Fruit fly (Drosophila melanogaster) whole organism, embryonic: ENCODE data around the gene hng2.

ENCODE experiments used
- ATbp ChIP-seq: fragments of 200-800 bp; sonication (Bioruptor generic); optimal IDR thresholded peaks from 2 replicates; lab custom pipeline; 2017; ENCODE audit warnings: missing biosample characterization, mild to moderate bottlenecking, missing genetic modification characterization, missing genetic modification reagents
- Bgb ChIP-seq: fragments of 200-800 bp; sonication (Bioruptor generic); IDR thresholded peaks from 2 replicates; pipeline ENCODE4 v1.3.6; 2022; ENCODE audit warnings: missing biosample characterization, missing genetic modification characterization; ENCODE audit not compliant: partially characterized antibody
- CG10959 ChIP-seq: fragments of 200-800 bp; sonication (Bioruptor generic); IDR thresholded peaks from 2 replicates; pipeline ENCODE4 v1.3.6; 2022; ENCODE audit warnings: missing biosample characterization, missing genetic modification characterization
- CG11560 ChIP-seq: fragments of 200-800 bp; sonication (Bioruptor generic); IDR thresholded peaks from 3 replicates; pipeline ENCODE4 v1.3.6; 2022; ENCODE audit warnings: missing biosample characterization, missing genetic modification characterization
- CG11723 ChIP-seq: fragments of 200-800 bp; sonication (Bioruptor generic); optimal IDR thresholded peaks from 2 replicates; lab custom pipeline; 2017; ENCODE audit warnings: missing biosample characterization, mild to moderate bottlenecking, missing genetic modification characterization
- CG12391 ChIP-seq: fragments of 200-800 bp; sonication (Bioruptor generic); optimal IDR thresholded peaks from 3 replicates; lab custom pipeline; 2018; ENCODE audit warnings: missing biosample characterization, mild to moderate bottlenecking, missing genetic modification characterization, moderate library complexity
- CG13123 ChIP-seq: fragments of 200-800 bp; sonication (Bioruptor generic); optimal IDR thresholded peaks from 2 replicates; lab custom pipeline; 2016; ENCODE audit warnings: missing biosample characterization, missing genetic modification characterization
- CG14667 ChIP-seq: fragments of 200-800 bp; sonication (Bioruptor generic); IDR thresholded peaks from 2 replicates; pipeline ENCODE4 v1.3.6; 2022; ENCODE audit warnings: missing biosample characterization, missing genetic modification characterization
- CG1603 ChIP-seq: fragments of 200-800 bp; sonication (Bioruptor generic); optimal IDR thresholded peaks from 2 replicates; lab custom pipeline; 2019; ENCODE audit warnings: missing biosample characterization, mild to moderate bottlenecking, missing genetic modification characterization, moderate library complexity
- CG16813 ChIP-seq: fragments of 200-800 bp; sonication (Bioruptor generic); IDR thresholded peaks from 3 replicates; pipeline ENCODE4 v1.3.6; 2022; ENCODE audit warnings: missing biosample characterization, missing genetic modification characterization; ENCODE audit not compliant: partially characterized antibody
- CG18262 ChIP-seq: fragments of 200-800 bp; optimal IDR thresholded peaks from 3 replicates; lab custom pipeline; 2019; ENCODE audit warnings: missing biosample characterization, mild to moderate bottlenecking, missing genetic modification characterization, moderate library complexity
- CG18764 ChIP-seq: fragments of 200-800 bp; sonication (Bioruptor generic); optimal IDR thresholded peaks from 3 replicates; lab custom pipeline; 2016; ENCODE audit warnings: missing biosample characterization, missing genetic modification characterization
- CG2199 ChIP-seq: fragments of 200-800 bp; sonication (Bioruptor generic); IDR thresholded peaks from 3 replicates; pipeline ENCODE4 v1.3.6; 2022; ENCODE audit warnings: missing biosample characterization, missing genetic modification characterization
- CG34224 ChIP-seq: fragments of 200-800 bp; sonication (Bioruptor generic); IDR thresholded peaks from 3 replicates; pipeline ENCODE4 v1.3.6; 2022; ENCODE audit warnings: missing biosample characterization, missing genetic modification characterization; ENCODE audit not compliant: partially characterized antibody
- CG34376 ChIP-seq: fragments of 200-800 bp; sonication (Bioruptor generic); optimal IDR thresholded peaks from 2 replicates; lab custom pipeline; 2018; ENCODE audit warnings: missing biosample characterization, mild to moderate bottlenecking, missing genetic modification characterization
- CG4854 ChIP-seq: fragments of 200-800 bp; sonication (Bioruptor generic); optimal IDR thresholded peaks from 2 replicates; lab custom pipeline; 2016; ENCODE audit warnings: missing biosample characterization, missing genetic modification characterization, inconsistent platforms
- CG7928 ChIP-seq: fragments of 200-800 bp; sonication (Bioruptor generic); optimal IDR thresholded peaks from 2 replicates; lab custom pipeline; 2017; ENCODE audit warnings: missing biosample characterization, mild to moderate bottlenecking, missing genetic modification characterization
- CG8924 ChIP-seq: fragments of 200-800 bp; optimal IDR thresholded peaks from 3 replicates; lab custom pipeline; 2019; ENCODE audit warnings: missing biosample characterization, mild to moderate bottlenecking, missing genetic modification characterization, moderate library complexity
- CG9215 ChIP-seq: fragments of 200-800 bp; sonication (Bioruptor generic); IDR thresholded peaks from 2 replicates; pipeline ENCODE4 v1.3.6; 2022; ENCODE audit warnings: missing biosample characterization, missing genetic modification characterization
- D19B ChIP-seq: fragments of 200-800 bp; sonication (Bioruptor generic); optimal IDR thresholded peaks from 2 replicates; lab custom pipeline; 2017; ENCODE audit warnings: missing biosample characterization, mild to moderate bottlenecking, missing genetic modification characterization
- Dip3 ChIP-seq: fragments of 200-800 bp; sonication (Bioruptor generic); optimal IDR thresholded peaks from 3 replicates; lab custom pipeline; 2016; ENCODE audit warnings: missing biosample characterization, missing genetic modification characterization
- Doc3 ChIP-seq: fragments of 200-800 bp; sonication (Bioruptor generic); IDR thresholded peaks from 3 replicates; pipeline ENCODE4 v1.3.6; 2022; ENCODE audit warnings: missing biosample characterization, missing genetic modification characterization; ENCODE audit not compliant: partially characterized antibody
- Ets97D ChIP-seq: fragments of 200-800 bp; sonication (Bioruptor generic); optimal IDR thresholded peaks from 3 replicates; lab custom pipeline; 2016; ENCODE audit warnings: missing biosample characterization, missing genetic modification characterization
- Fer3 ChIP-seq: fragments of 200-800 bp; sonication (Bioruptor generic); optimal IDR thresholded peaks from 2 replicates; lab custom pipeline; 2018; ENCODE audit warnings: missing biosample characterization, mild to moderate bottlenecking, missing genetic modification characterization, moderate library complexity
- Gsc ChIP-seq: fragments of 200-800 bp; sonication (Bioruptor generic); IDR thresholded peaks from 2 replicates; pipeline ENCODE4 v1.3.6; 2022; ENCODE audit warnings: missing biosample characterization, missing genetic modification characterization
- Hey ChIP-seq: fragments of 200-800 bp; sonication (Bioruptor generic); optimal IDR thresholded peaks from 3 replicates; lab custom pipeline; 2018; ENCODE audit warnings: missing biosample characterization, mild to moderate bottlenecking, missing genetic modification characterization
- Med ChIP-seq: fragments of 200-800 bp; sonication (Bioruptor generic); peaks from one replicate; lab custom pipeline; 2016; ENCODE audit warnings: missing biosample characterization, missing genetic modification characterization, mild to moderate bottlenecking, inconsistent platforms, moderate library complexity
- NK7.1 ChIP-seq: fragments of 200-800 bp; sonication (Bioruptor generic); optimal IDR thresholded peaks from 3 replicates; lab custom pipeline; 2016; ENCODE audit warnings: missing biosample characterization, missing genetic modification characterization
- PHDP ChIP-seq: fragments of 200-800 bp; sonication (Bioruptor generic); optimal IDR thresholded peaks from 3 replicates; lab custom pipeline; 2018; ENCODE audit warnings: missing biosample characterization, mild to moderate bottlenecking, missing genetic modification characterization, moderate library complexity
- Pdp1 ChIP-seq, 2 experiments: fragments of 200-800 bp; sonication (Bioruptor generic); optimal IDR thresholded peaks; 3 replicates each; lab custom pipeline; 2016; ENCODE audit warnings: missing biosample characterization in 2 of 2, missing genetic modification characterization in 2 of 2, mild to moderate bottlenecking in 1 of 2, moderate library complexity in 1 of 2
- Ptx1 ChIP-seq: fragments of 200-800 bp; sonication (Bioruptor generic); IDR thresholded peaks from 2 replicates; pipeline ENCODE4 v1.3.6; 2022; ENCODE audit warnings: missing biosample characterization, missing genetic modification characterization
- Sry-δ ChIP-seq: fragments of 200-800 bp; sonication (Bioruptor generic); optimal IDR thresholded peaks from 2 replicates; lab custom pipeline; 2016; ENCODE audit warnings: missing biosample characterization, missing genetic modification characterization
- Xbp1 ChIP-seq: fragments of 200-800 bp; sonication (Bioruptor generic); optimal IDR thresholded peaks from 3 replicates; lab custom pipeline; 2016; ENCODE audit warnings: missing biosample characterization, mild to moderate bottlenecking, missing genetic modification characterization
- bsh ChIP-seq, 2 experiments: fragments of 200-800 bp; sonication (Bioruptor generic); optimal IDR thresholded peaks; 2 replicates each; lab custom pipeline; 2017 to 2018; ENCODE audit warnings: mild to moderate bottlenecking in 2 of 2, missing biosample characterization in 2 of 2, missing genetic modification characterization in 2 of 2, moderate library complexity in 1 of 2
- dati ChIP-seq: fragments of 200-800 bp; sonication (Bioruptor generic); IDR thresholded peaks from 2 replicates; pipeline ENCODE4 v1.3.6; 2022; ENCODE audit warnings: missing biosample characterization, missing genetic modification characterization
- gcm2 ChIP-seq: fragments of 200-800 bp; sonication (Bioruptor generic); optimal IDR thresholded peaks from 2 replicates; lab custom pipeline; 2016; ENCODE audit warnings: missing biosample characterization, missing genetic modification characterization
- gem ChIP-seq: fragments of 200-800 bp; sonication (Bioruptor generic); optimal IDR thresholded peaks from 2 replicates; lab custom pipeline; 2019; ENCODE audit warnings: missing biosample characterization, mild to moderate bottlenecking, missing genetic modification characterization, moderate library complexity
- ham ChIP-seq: fragments of 200-800 bp; sonication (Bioruptor generic); IDR thresholded peaks from 2 replicates; pipeline ENCODE4 v1.3.6; 2022; ENCODE audit warnings: missing biosample characterization, missing genetic modification characterization
- hb ChIP-seq: fragments of 200-800 bp; sonication (Bioruptor generic); IDR thresholded peaks from 3 replicates; pipeline ENCODE4 v1.3.6; 2022; ENCODE audit warnings: missing biosample characterization, missing genetic modification characterization; ENCODE audit not compliant: partially characterized antibody
- hbn ChIP-seq: fragments of 200-800 bp; sonication (Bioruptor generic); IDR thresholded peaks from 2 replicates; pipeline ENCODE4 v1.3.6; 2022; ENCODE audit warnings: missing biosample characterization, missing genetic modification characterization; ENCODE audit not compliant: partially characterized antibody
- jing ChIP-seq: fragments of 200-800 bp; sonication (Bioruptor generic); optimal IDR thresholded peaks from 2 replicates; lab custom pipeline; 2018; ENCODE audit warnings: missing biosample characterization, mild to moderate bottlenecking, missing genetic modification characterization
- lmd ChIP-seq: fragments of 200-800 bp; sonication (Bioruptor generic); IDR thresholded peaks from 2 replicates; pipeline ENCODE4 v1.3.6; 2022; ENCODE audit warnings: missing biosample characterization, missing genetic modification characterization
- mld ChIP-seq: fragments of 200-800 bp; sonication (Bioruptor generic); IDR thresholded peaks from 3 replicates; pipeline ENCODE4 v1.3.6; 2022; ENCODE audit warnings: missing biosample characterization, missing genetic modification characterization; ENCODE audit not compliant: partially characterized antibody
- org-1 ChIP-seq: fragments of 200-800 bp; sonication (Bioruptor generic); optimal IDR thresholded peaks from 2 replicates; lab custom pipeline; 2017; ENCODE audit warnings: missing biosample characterization, missing genetic modification characterization
- rib ChIP-seq: fragments of 200-800 bp; sonication (Bioruptor generic); IDR thresholded peaks from 2 replicates; pipeline ENCODE4 v1.3.6; 2022; ENCODE audit warnings: missing biosample characterization, missing genetic modification characterization
- tio ChIP-seq: fragments of 200-800 bp; sonication (Bioruptor generic); optimal IDR thresholded peaks from 2 replicates; lab custom pipeline; 2017; ENCODE audit warnings: missing biosample characterization, missing genetic modification characterization, inconsistent platforms
- trem ChIP-seq: fragments of 200-800 bp; optimal IDR thresholded peaks from 3 replicates; lab custom pipeline; 2019; ENCODE audit warnings: missing biosample characterization, mild to moderate bottlenecking, missing genetic modification characterization, moderate library complexity
- zen2 ChIP-seq: fragments of 200-800 bp; sonication (Bioruptor generic); IDR thresholded peaks from 3 replicates; pipeline ENCODE4 v1.3.6; 2022; ENCODE audit warnings: missing biosample characterization, missing genetic modification characterization; ENCODE audit not compliant: partially characterized antibody
- zf30C ChIP-seq: fragments of 200-800 bp; sonication (Bioruptor generic); optimal IDR thresholded peaks from 3 replicates; lab custom pipeline; 2018; ENCODE audit warnings: missing biosample characterization, mild to moderate bottlenecking, missing genetic modification characterization

The hng2 gene

dm6 chr3R:8801126-8801762, 4.9 kb upstream of the hng2 start, which contains the start of the genes Pif1A, Pif1B and CCT7 (continued):
- no peak for TF ChIP-seq PHDP
- TF ChIP-seq CG14667 (GFP tag; lab: Robert Waterston, UW), result no peak
- no peak for TF ChIP-seq ATbp (GFP tag; lab: Kevin White, UChicago)
- no peak for TF ChIP-seq zf30C (GFP tag; lab: Kevin White, UChicago)
- TF ChIP-seq trem (tag; lab: Kevin White, UChicago), result peak; percentile 83
- no peak for TF ChIP-seq CG10959
- TF ChIP-seq CG1603, result peak; percentile 36
- peak; percentile 88 for TF ChIP-seq zen2 (GFP tag; lab: Robert Waterston, UW)
- TF ChIP-seq CG18764 (GFP tag; lab: Kevin White, UChicago), result no peak
- no peak for TF ChIP-seq bsh (GFP tag; optimal IDR thresholded peaks at IDR 0.05; lab: Kevin White, UChicago)
- TF ChIP-seq hbn (GFP tag; lab: Robert Waterston, UW), result peak; percentile 95
- peak; percentile 96 for TF ChIP-seq CG34224 (GFP tag; lab: Robert Waterston, UW)
- TF ChIP-seq CG18262 (tag; lab: Kevin White, UChicago), result peak; percentile 26
- no peak for TF ChIP-seq CG7928
- TF ChIP-seq hb, result peak; percentile 86
- peak; percentile 96 for TF ChIP-seq Doc3 (GFP tag; lab: Robert Waterston, UW)
- TF ChIP-seq Fer3 (tag; lab: Kevin White, UChicago), result no peak
- no peak for TF ChIP-seq Hey (tag; lab: Kevin White, UChicago)
- TF ChIP-seq rib (GFP tag; lab: Robert Waterston, UW), result no peak
- TF ChIP-seq CG34376 (GFP tag; lab: Kevin White, UChicago), result peak; percentile 29
- no peak for TF ChIP-seq NK7.1 (GFP tag; lab: Kevin White, UChicago)
- TF ChIP-seq Xbp1 (GFP tag; lab: Kevin White, UChicago), result peak; percentile 8
- TF ChIP-seq CG8924, result no peak
- TF ChIP-seq gem, result peak; percentile 32
- no peak for TF ChIP-seq CG13123 (GFP tag; lab: Kevin White, UChicago)
- no peak for TF ChIP-seq org-1 (GFP tag; lab: Kevin White, UChicago)
- no peak for TF ChIP-seq CG2199
- peak; percentile 2 for TF ChIP-seq CG4854
- no peak for TF ChIP-seq Ptx1
- peak; percentile 90 for TF ChIP-seq Med
- TF ChIP-seq CG11560, result peak; percentile 84; the same call in 2 of the 3 replicates
- no peak for TF ChIP-seq CG9215 (GFP tag; lab: Robert Waterston, UW)
- TF ChIP-seq D19B, result no peak
- peak; percentile 40 for TF ChIP-seq CG12391 (tag; lab: Kevin White, UChicago)
- peak; percentile 93 for TF ChIP-seq CG16813 (GFP tag; lab: Robert Waterston, UW)
- TF ChIP-seq tio (GFP tag; lab: Kevin White, UChicago), result no peak
- peak; percentile 82 for TF ChIP-seq Ets97D (GFP tag; lab: Kevin White, UChicago)
- no peak for TF ChIP-seq Dip3 (GFP tag; lab: Kevin White, UChicago)
- no peak for TF ChIP-seq CG11723
- TF ChIP-seq Gsc (GFP tag; lab: Robert Waterston, UW), result no peak
- TF ChIP-seq Sry-δ (GFP tag; lab: Kevin White, UChicago), result peak; percentile 85
- TF ChIP-seq jing (GFP tag; lab: Kevin White, UChicago), result no peak
- TF ChIP-seq lmd, result no peak
- no peak for TF ChIP-seq gcm2 (GFP tag; lab: Kevin White, UChicago)
- TF ChIP-seq ham (GFP tag; lab: Robert Waterston, UW), result no peak
- TF ChIP-seq dati, result no peak
- TF ChIP-seq Bgb (GFP tag; lab: Robert Waterston, UW), result peak; percentile 92
- peak in 1 of 2 experiments; percentile 29 for TF ChIP-seq Pdp1 (GFP tag; optimal IDR thresholded peaks at IDR 0.05; lab: Kevin White, UChicago)
- TF ChIP-seq mld (GFP tag; lab: Robert Waterston, UW), result peak; percentile 49; the same call in 1 of the 3 replicates
